Fruit fly (Drosophila melanogaster) whole organism, pupa: ENCODE results near the gene D2hgdh.
A peak's percentile ranks its signal among the peaks of the same experiment; 100 is the strongest.

Source experiments
- CG10348 ChIP-seq: fragments of 200-800 bp; sonication (Bioruptor generic); IDR thresholded peaks from 2 replicates; pipeline ENCODE4 v1.3.6; 2022; ENCODE audit warnings: missing biosample characterization, missing genetic modification characterization
- CG13204 ChIP-seq: fragments of 200-800 bp; sonication (Bioruptor generic); optimal IDR thresholded peaks from 2 replicates; lab custom pipeline; 2018; ENCODE audit warnings: missing biosample characterization, mild to moderate bottlenecking, missing genetic modification characterization, moderate library complexity
- CG14655 ChIP-seq: fragments of 200-800 bp; sonication (Bioruptor generic); optimal IDR thresholded peaks from 3 replicates; lab custom pipeline; 2017; ENCODE audit warnings: mild to moderate bottlenecking, missing biosample characterization, missing genetic modification reagents, missing genetic modification characterization
- CG15710 ChIP-seq: fragments of 200-800 bp; sonication (Bioruptor generic); optimal IDR thresholded peaks from 2 replicates; lab custom pipeline; 2018; ENCODE audit warnings: missing biosample characterization, mild to moderate bottlenecking, missing genetic modification characterization, moderate library complexity
- CG17806 ChIP-seq: fragments of 200-800 bp; sonication (Bioruptor generic); optimal IDR thresholded peaks from 2 replicates; lab custom pipeline; 2018; ENCODE audit warnings: missing biosample characterization, mild to moderate bottlenecking, missing genetic modification characterization, moderate library complexity
- CG32121 ChIP-seq: fragments of 200-800 bp; sonication (Bioruptor generic); IDR thresholded peaks from 2 replicates; pipeline ENCODE4 v1.3.6; 2022; ENCODE audit warnings: missing biosample characterization, missing genetic modification characterization
- CG34367 ChIP-seq: fragments of 200-800 bp; sonication (Bioruptor generic); optimal IDR thresholded peaks from 2 replicates; lab custom pipeline; 2018; ENCODE audit warnings: missing biosample characterization, mild to moderate bottlenecking, missing genetic modification characterization
- CG4496 ChIP-seq: fragments of 200-800 bp; sonication (Bioruptor generic); IDR thresholded peaks from 3 replicates; pipeline ENCODE4 v1.3.6; 2022; ENCODE audit warnings: missing biosample characterization, missing genetic modification characterization
- CG9948 ChIP-seq: fragments of 200-800 bp; sonication (Bioruptor generic); optimal IDR thresholded peaks from 2 replicates; lab custom pipeline; 2018; ENCODE audit warnings: missing biosample characterization, mild to moderate bottlenecking, missing genetic modification characterization, moderate library complexity
- D1 ChIP-seq: fragments of 200-800 bp; sonication (Bioruptor generic); optimal IDR thresholded peaks from 2 replicates; lab custom pipeline; 2018; ENCODE audit warnings: missing biosample characterization, mild to moderate bottlenecking, missing genetic modification characterization, moderate library complexity
- EcR ChIP-seq: fragments of 200-800 bp; sonication (Bioruptor generic); optimal IDR thresholded peaks from 3 replicates; lab custom pipeline; 2019; ENCODE audit warnings: missing biosample characterization, missing genetic modification characterization, mild to moderate bottlenecking, moderate library complexity, missing genetic modification reagents
- Pif1A ChIP-seq: fragments of 200-800 bp; sonication (Bioruptor generic); optimal IDR thresholded peaks from 3 replicates; lab custom pipeline; 2016; ENCODE audit warnings: missing biosample characterization, missing genetic modification characterization
- Pif1B ChIP-seq: fragments of 200-800 bp; sonication (Bioruptor generic); optimal IDR thresholded peaks from 3 replicates; lab custom pipeline; 2016; ENCODE audit warnings: missing biosample characterization, missing genetic modification characterization
- rn ChIP-seq: fragments of 200-800 bp; sonication (Bioruptor generic); IDR thresholded peaks from 2 replicates; pipeline ENCODE4 v1.3.6; 2022; ENCODE audit warnings: missing biosample characterization, missing genetic modification characterization

- no peak for TF ChIP-seq D1 (tag; lab: Kevin White, UChicago)
- no peak for TF ChIP-seq CG10348
- no peak for TF ChIP-seq rn
- TF ChIP-seq EcR (GFP tag; lab: Kevin White, UChicago) = no peak
- TF ChIP-seq CG13204 (GFP tag; lab: Kevin White, UChicago) = no peak
- TF ChIP-seq CG17806 (tag; lab: Kevin White, UChicago) = peak; percentile 5
- no peak for TF ChIP-seq CG15710 (tag; lab: Kevin White, UChicago)
- no peak for TF ChIP-seq CG9948 (tag; lab: Kevin White, UChicago)
- TF ChIP-seq CG32121 (GFP tag; lab: Robert Waterston, UW) = peak; percentile 49; the same call in 1 of the 2 replicates
- TF ChIP-seq Pif1A (GFP tag; lab: Kevin White, UChicago) = no peak
- no peak for TF ChIP-seq CG14655 (GFP tag; lab: Kevin White, UChicago)
- TF ChIP-seq Pif1B (GFP tag; lab: Kevin White, UChicago) = no peak
- peak; percentile 65 for TF ChIP-seq CG4496 (GFP tag; lab: Robert Waterston, UW)
- TF ChIP-seq CG34367 (tag; lab: Kevin White, UChicago) = no peak
These were observed at the start of gene D2hgdh for dm6 chrX:2141159-2141853.
